Fruit fly (Drosophila melanogaster) whole organism, adult: ENCODE data around the gene GluRIIB.

Experiments
- CG33017 ChIP-seq: fragments of 200-800 bp; sonication (Bioruptor generic); optimal IDR thresholded peaks from 2 replicates; lab custom pipeline; 2018; ENCODE audit warnings: missing biosample characterization, mild to moderate bottlenecking, missing genetic modification characterization, moderate library complexity
- CG5204 ChIP-seq: fragments of 200-800 bp; sonication (Bioruptor generic); optimal IDR thresholded peaks from 2 replicates; lab custom pipeline; 2016; ENCODE audit warnings: missing biosample characterization, missing genetic modification characterization
- CG7101 ChIP-seq: fragments of 200-800 bp; sonication (Bioruptor generic); optimal IDR thresholded peaks from 2 replicates; lab custom pipeline; 2018; ENCODE audit warnings: missing biosample characterization, mild to moderate bottlenecking, missing genetic modification characterization, moderate library complexity
- cic ChIP-seq: fragments of 200-800 bp; sonication (Bioruptor generic); optimal IDR thresholded peaks from 2 replicates; lab custom pipeline; 2017; ENCODE audit warnings: missing biosample characterization, mild to moderate bottlenecking, missing genetic modification characterization, moderate library complexity

DNA sequence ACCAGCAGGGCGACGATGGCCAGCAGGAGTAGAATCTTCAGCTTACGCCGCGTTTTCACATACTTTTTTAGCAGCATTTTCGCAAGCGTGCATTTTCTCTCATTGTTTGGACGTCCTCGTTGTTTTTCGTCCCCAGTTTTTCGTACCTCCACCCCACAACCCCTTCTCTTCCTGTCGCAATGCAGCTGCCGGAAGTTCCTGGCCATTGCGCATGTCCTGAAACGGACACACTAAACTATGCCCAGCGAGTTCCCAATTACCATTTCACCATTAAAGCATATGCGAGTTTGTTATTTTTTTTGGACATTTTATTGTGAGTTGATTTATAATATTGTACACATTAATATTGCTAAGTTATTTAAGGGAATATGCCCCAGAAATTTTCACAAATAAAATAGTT is 20.1 kb upstream of the GluRIIB start, which contains the start of gene CG14015:
- TF ChIP-seq CG5204 (GFP tag; lab: Kevin White, UChicago), result no peak
- no peak for TF ChIP-seq CG33017
- TF ChIP-seq CG7101 (tag; lab: Kevin White, UChicago), result no peak
- no peak for TF ChIP-seq cic (GFP tag; lab: Kevin White, UChicago)
